Fruit fly (Drosophila melanogaster): Measurements from ENCODE around the gene CG42658.

DNA sequence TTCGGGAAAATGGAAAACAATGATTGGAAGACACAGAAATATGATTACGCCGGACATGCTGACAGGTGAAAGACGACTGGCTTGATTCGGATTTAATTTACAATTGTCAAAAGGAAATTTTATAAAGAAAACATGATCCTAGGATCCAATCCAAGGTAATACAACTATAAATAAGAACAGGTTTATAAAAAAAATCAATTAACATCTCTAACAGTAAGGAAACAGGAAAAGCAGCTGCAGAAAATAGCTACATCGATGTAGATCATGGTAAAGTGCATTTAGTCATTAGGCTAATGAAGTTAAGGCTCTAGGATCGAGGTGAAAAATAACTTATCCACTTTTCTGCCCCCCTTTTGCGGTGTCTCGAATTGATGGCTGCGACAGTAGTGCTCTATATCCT, 1.6 kb upstream of the CG42658 start, which contains the start of gene CG17237:
- no peak for TF ChIP-seq lola (GFP tag; optimal IDR thresholded peaks at IDR 0.05)
- no peak for TF ChIP-seq tai (GFP tag; optimal IDR thresholded peaks at IDR 0.05)
- no peak for TF ChIP-seq h (GFP tag; optimal IDR thresholded peaks at IDR 0.05)
- no peak for TF ChIP-seq CG9705 (GFP tag; optimal IDR thresholded peaks at IDR 0.05)
- no peak for TF ChIP-seq psq (GFP tag; optimal IDR thresholded peaks at IDR 0.05)
- no peak for TF ChIP-seq CrebA (GFP tag; optimal IDR thresholded peaks at IDR 0.05; ENCODE audit: borderline replicate concordance)
- no peak for TF ChIP-seq Vsx2 (GFP tag; optimal IDR thresholded peaks at IDR 0.05; ENCODE audit: partially characterized antibody)
- no peak for TF ChIP-seq br (GFP tag; optimal IDR thresholded peaks at IDR 0.05)
